Worm (Caenorhabditis elegans) whole organism, L4 larva: ENCODE measurements around the gene T22B7.22.
A peak's percentile ranks its signal among the peaks of the same experiment; 100 is the strongest.

Experiments used
- D1046.2 ChIP-seq: fragments of 200-800 bp; sonication (Bioruptor generic); IDR thresholded peaks from 2 replicates; pipeline ENCODE4 v1.3.6; 2022; ENCODE audit warnings: missing genetic modification characterization, missing compliant biosample characterization
- F10B5.3 ChIP-seq: sonication (generic microtip); optimal IDR thresholded peaks from 2 replicates; lab custom pipeline; 2016; ENCODE audit warnings: mild to moderate bottlenecking, missing genetic modification characterization, missing compliant biosample characterization
- F26F4.8 ChIP-seq: fragments of 200-800 bp; sonication (Bioruptor generic); conservative IDR thresholded peaks from 2 replicates; pipeline ENCODE4 v1.3.6; 2022; ENCODE audit warnings: missing genetic modification characterization, missing compliant biosample characterization
- F37D6.2 ChIP-seq: sonication (generic microtip); optimal IDR thresholded peaks from 2 replicates; lab custom pipeline; 2016; ENCODE audit warnings: mild to moderate bottlenecking, missing genetic modification characterization, missing compliant biosample characterization
- F44E2.7 ChIP-seq: fragments of 200-800 bp; sonication (Bioruptor generic); IDR thresholded peaks from 2 replicates; pipeline ENCODE4 v2.1.2; 2022; ENCODE audit warnings: missing genetic modification characterization, missing compliant biosample characterization
- F49E8.2 ChIP-seq: sonication (generic microtip); optimal IDR thresholded peaks from 2 replicates; lab custom pipeline; 2016; ENCODE audit warnings: missing compliant biosample characterization, mild to moderate bottlenecking, missing genetic modification characterization, borderline replicate concordance
- T20F7.1 ChIP-seq: fragments of 200-800 bp; sonication (Bioruptor generic); optimal IDR thresholded peaks from 2 replicates; lab custom pipeline; 2018; ENCODE audit warnings: mild to moderate bottlenecking, missing genetic modification characterization, missing compliant biosample characterization
- Y5F2A.4 ChIP-seq: fragments of 200-800 bp; sonication (Bioruptor generic); optimal IDR thresholded peaks from 2 replicates; lab custom pipeline; 2018; ENCODE audit warnings: mild to moderate bottlenecking, missing genetic modification characterization, missing compliant biosample characterization
- aha-1 ChIP-seq: fragments of 150-350 bp; peaks from one replicate; lab custom pipeline; 2014; ENCODE audit warnings: missing biosample characterization, missing genetic modification characterization
- aly-2 ChIP-seq: sonication (generic microtip); optimal IDR thresholded peaks from 2 replicates; lab custom pipeline; 2018; ENCODE audit warnings: missing biosample characterization, missing genetic modification characterization
- ama-1 ChIP-seq: fragments of 150-350 bp; optimal IDR thresholded peaks from 2 replicates; lab custom pipeline; 2014; ENCODE audit warnings: inconsistent platforms, mixed read lengths
- ceh-20 ChIP-seq: fragments of 200-800 bp; sonication (Bioruptor generic); IDR thresholded peaks from 2 replicates; pipeline ENCODE4 v1.3.6; 2022; ENCODE audit warnings: missing genetic modification reagents, missing genetic modification characterization, missing compliant biosample characterization
- ceh-32 ChIP-seq: sonication (generic microtip); optimal IDR thresholded peaks from 2 replicates; lab custom pipeline; 2016; ENCODE audit warnings: mild to moderate bottlenecking, missing genetic modification characterization, missing compliant biosample characterization; ENCODE audit not compliant: poor library complexity
- ceh-44 ChIP-seq: fragments of 200-800 bp; sonication (Bioruptor generic); IDR thresholded peaks from 2 replicates; pipeline ENCODE4 v1.3.6; 2022; ENCODE audit warnings: missing genetic modification reagents, missing genetic modification characterization, missing compliant biosample characterization
- ces-1 ChIP-seq: fragments of 150-350 bp; sonication (generic microtip); optimal IDR thresholded peaks from 4 replicates; lab custom pipeline; 2014; ENCODE audit warnings: missing biosample characterization, missing genetic modification reagents, missing genetic modification characterization
- cey-2 ChIP-seq: sonication (generic microtip); optimal IDR thresholded peaks from 3 replicates; lab custom pipeline; 2017; ENCODE audit warnings: missing genetic modification characterization, mild to moderate bottlenecking, missing compliant biosample characterization, antibody characterized with exemption, borderline replicate concordance; ENCODE audit not compliant: insufficient read depth
- daf-12 ChIP-seq: fragments of 150-350 bp; optimal IDR thresholded peaks from 2 replicates; lab custom pipeline; 2014; ENCODE audit warnings: missing biosample characterization, missing genetic modification reagents, missing genetic modification characterization
- daf-19 ChIP-seq: fragments of 200-800 bp; sonication (Bioruptor generic); conservative IDR thresholded peaks from 2 replicates; pipeline ENCODE4 v1.3.6; 2022; ENCODE audit warnings: missing genetic modification characterization, missing compliant biosample characterization
- dmd-8 ChIP-seq: fragments of 200-800 bp; sonication (Bioruptor generic); IDR thresholded peaks from 2 replicates; pipeline ENCODE4 v1.3.6; 2022; ENCODE audit warnings: missing genetic modification characterization, missing compliant biosample characterization
- dpl-1 ChIP-seq: fragments of 150-350 bp; optimal IDR thresholded peaks from 2 replicates; lab custom pipeline; 2014; ENCODE audit warnings: missing biosample characterization, missing genetic modification reagents, missing genetic modification characterization
- dve-1 ChIP-seq: sonication (generic microtip); optimal IDR thresholded peaks from 2 replicates; lab custom pipeline; 2017; ENCODE audit warnings: antibody characterized with exemption, mild to moderate bottlenecking, missing genetic modification characterization, missing compliant biosample characterization; ENCODE audit not compliant: insufficient read depth
- egl-27 ChIP-seq: sonication (generic microtip); optimal IDR thresholded peaks from 3 replicates; lab custom pipeline; 2017; ENCODE audit warnings: missing biosample characterization, missing genetic modification reagents, missing genetic modification characterization
- gei-8 ChIP-seq: fragments of 200-800 bp; sonication (Bioruptor generic); optimal IDR thresholded peaks from 2 replicates; lab custom pipeline; 2018; ENCODE audit warnings: mild to moderate bottlenecking, missing genetic modification characterization, missing compliant biosample characterization
- hlh-11 ChIP-seq: fragments of 200-800 bp; sonication (Bioruptor generic); optimal IDR thresholded peaks from 2 replicates; lab custom pipeline; 2018; ENCODE audit warnings: mild to moderate bottlenecking, missing genetic modification characterization, missing compliant biosample characterization
- hlh-30 ChIP-seq: sonication (generic microtip); optimal IDR thresholded peaks from 2 replicates; lab custom pipeline; 2017; ENCODE audit warnings: antibody characterized with exemption, mild to moderate bottlenecking, missing genetic modification characterization, missing compliant biosample characterization; ENCODE audit not compliant: insufficient read depth
- lin-1 ChIP-seq: fragments of 200-800 bp; sonication (Bioruptor generic); IDR thresholded peaks from 2 replicates; pipeline ENCODE4 v1.3.6; 2022; ENCODE audit warnings: missing genetic modification reagents, missing genetic modification characterization, missing compliant biosample characterization
- lin-29 ChIP-seq: fragments of 200-800 bp; sonication (Bioruptor generic); IDR thresholded peaks from 2 replicates; pipeline ENCODE4 v1.3.6; 2022; ENCODE audit warnings: missing genetic modification reagents, missing genetic modification characterization, missing compliant biosample characterization
- lin-39 ChIP-seq: fragments of 150-350 bp; optimal IDR thresholded peaks from 2 replicates; lab custom pipeline; 2014; ENCODE audit warnings: missing biosample characterization, missing genetic modification reagents, missing genetic modification characterization
- lir-3 ChIP-seq: sonication (generic microtip); optimal IDR thresholded peaks from 2 replicates; lab custom pipeline; 2016; ENCODE audit warnings: mild to moderate bottlenecking, missing genetic modification characterization, missing compliant biosample characterization
- lsy-2 ChIP-seq, 2 experiments: fragments of 150-350 bp in 1 of 2; sonication (generic microtip) in 1 of 2; optimal IDR thresholded peaks; 2 replicates each; lab custom pipeline; 2014 to 2017; ENCODE audit warnings: missing biosample characterization in 2 of 2, missing genetic modification characterization in 2 of 2
- madf-5 ChIP-seq, 2 experiments: fragments of 200-800 bp; sonication (Bioruptor generic); IDR thresholded peaks; 2 replicates each; pipeline ENCODE4 v1.3.6; 2022; ENCODE audit warnings: missing compliant biosample characterization in 2 of 2, missing genetic modification characterization in 2 of 2
- mdl-1 ChIP-seq, 2 experiments: fragments of 150-350 bp in 1 of 2; sonication (generic microtip) in 1 of 2; optimal IDR thresholded peaks; 2 replicates each; lab custom pipeline; 2014 to 2017; ENCODE audit warnings: missing biosample characterization in 2 of 2, missing genetic modification characterization in 2 of 2
- mep-1 ChIP-seq: fragments of 150-350 bp; sonication (generic microtip); optimal IDR thresholded peaks from 3 replicates; lab custom pipeline; 2014; ENCODE audit warnings: missing biosample characterization, missing genetic modification characterization
- nhr-10 ChIP-seq: fragments of 150-350 bp; optimal IDR thresholded peaks from 2 replicates; lab custom pipeline; 2014; ENCODE audit warnings: missing biosample characterization, missing genetic modification characterization
- nhr-11 ChIP-seq: fragments of 150-350 bp; optimal IDR thresholded peaks from 2 replicates; lab custom pipeline; 2014; ENCODE audit warnings: missing biosample characterization, missing genetic modification characterization
- nhr-237 ChIP-seq: sonication (generic microtip); optimal IDR thresholded peaks from 2 replicates; lab custom pipeline; 2017; ENCODE audit warnings: missing biosample characterization, missing genetic modification characterization
- nhr-28 ChIP-seq: fragments of 150-350 bp; optimal IDR thresholded peaks from 2 replicates; lab custom pipeline; 2014; ENCODE audit warnings: missing biosample characterization, missing genetic modification characterization
- nhr-41 ChIP-seq: fragments of 200-800 bp; sonication (Bioruptor generic); IDR thresholded peaks from 2 replicates; pipeline ENCODE4 v1.3.6; 2022; ENCODE audit warnings: missing genetic modification reagents, missing genetic modification characterization, missing compliant biosample characterization
- nhr-6 ChIP-seq: fragments of 150-350 bp; optimal IDR thresholded peaks from 2 replicates; lab custom pipeline; 2014; ENCODE audit warnings: missing biosample characterization, missing genetic modification characterization
- pqm-1 ChIP-seq: sonication (generic microtip); optimal IDR thresholded peaks from 2 replicates; lab custom pipeline; 2017; ENCODE audit warnings: missing biosample characterization, missing genetic modification characterization
- sdz-12 ChIP-seq: fragments of 200-800 bp; sonication (Bioruptor generic); optimal IDR thresholded peaks from 2 replicates; lab custom pipeline; 2018; ENCODE audit warnings: mild to moderate bottlenecking, missing genetic modification characterization, missing compliant biosample characterization
- snpc-1.2 ChIP-seq: fragments of 200-800 bp; sonication (Bioruptor generic); IDR thresholded peaks from 2 replicates; pipeline ENCODE4 v1.3.6; 2022; ENCODE audit warnings: missing genetic modification reagents, missing genetic modification characterization, missing compliant biosample characterization
- snpc-4 ChIP-seq: fragments of 150-350 bp; optimal IDR thresholded peaks from 2 replicates; lab custom pipeline; 2014; ENCODE audit warnings: missing biosample characterization, missing genetic modification characterization
- spr-3 ChIP-seq: fragments of 200-800 bp; sonication (Bioruptor generic); optimal IDR thresholded peaks from 2 replicates; lab custom pipeline; 2018; ENCODE audit warnings: mild to moderate bottlenecking, missing genetic modification characterization, missing compliant biosample characterization
- tag-97 ChIP-seq: fragments of 200-800 bp; sonication (Bioruptor generic); IDR thresholded peaks from 2 replicates; pipeline ENCODE4 v1.3.6; 2022; ENCODE audit warnings: missing genetic modification characterization, missing compliant biosample characterization
- unc-130 ChIP-seq: sonication (generic microtip); optimal IDR thresholded peaks from 2 replicates; lab custom pipeline; 2016; ENCODE audit warnings: missing genetic modification reagents, missing genetic modification characterization, missing compliant biosample characterization
- unc-39 ChIP-seq: sonication (generic microtip); optimal IDR thresholded peaks from 2 replicates; lab custom pipeline; 2017; ENCODE audit warnings: missing biosample characterization, missing genetic modification characterization
- unc-62 ChIP-seq, 3 experiments: fragments of 150-350 bp in 1 of 3; sonication (generic microtip); optimal IDR thresholded peaks in 2 of 3; peaks in 1 of 3; 1 replicate in 1 of 3; 2 replicates in 2 of 3; lab custom pipeline; 2014 to 2017; ENCODE audit warnings: missing biosample characterization in 3 of 3, missing genetic modification characterization in 3 of 3, missing genetic modification reagents in 3 of 3, missing genotype in 1 of 3
- vab-7 ChIP-seq: fragments of 200-800 bp; sonication (Bioruptor generic); IDR thresholded peaks from 2 replicates; pipeline ENCODE4 v1.3.6; 2022; ENCODE audit warnings: missing genetic modification reagents, missing genetic modification characterization, missing compliant biosample characterization
- zip-11 ChIP-seq: fragments of 200-800 bp; sonication (Bioruptor generic); IDR thresholded peaks from 2 replicates; pipeline ENCODE4 v1.3.6; 2022; ENCODE audit warnings: missing genetic modification characterization, missing compliant biosample characterization
- zip-2 ChIP-seq: fragments of 150-350 bp; optimal IDR thresholded peaks from 2 replicates; lab custom pipeline; 2014; ENCODE audit warnings: missing biosample characterization, missing genetic modification characterization
- ztf-7 ChIP-seq: fragments of 150-350 bp; optimal IDR thresholded peaks from 2 replicates; lab custom pipeline; 2014; ENCODE audit warnings: missing biosample characterization, missing genetic modification characterization

The T22B7.22 gene

ce11 chrX:5707809-5708208 is 48.0 kb downstream of the T22B7.22 start (continued):
- no peak for TF ChIP-seq aly-2 (tag; lab: Kevin White, UChicago)
- no peak for TF ChIP-seq lsy-2 (tag; optimal IDR thresholded peaks at IDR 0.05; lab: Kevin White, UChicago)
- peak; percentile 69 for TF ChIP-seq unc-130 (GFP tag; lab: Kevin White, UChicago)
- TF ChIP-seq tag-97, result no peak
- TF ChIP-seq snpc-1.2 (GFP tag; lab: Robert Waterston, UW), result peak; percentile 89
- TF ChIP-seq nhr-11 (tag; lab: Kevin White, UChicago), result no peak
- TF ChIP-seq T20F7.1 (GFP tag; lab: Kevin White, UChicago), result no peak
- TF ChIP-seq F37D6.2 (tag; lab: Kevin White, UChicago), result no peak
- peak; percentile 31 for TF ChIP-seq gei-8
- no peak for TF ChIP-seq snpc-4 (tag; lab: Kevin White, UChicago)
- TF ChIP-seq zip-2 (tag; lab: Kevin White, UChicago), result no peak
- TF ChIP-seq unc-39, result no peak
- TF ChIP-seq Y5F2A.4 (GFP tag; lab: Kevin White, UChicago), result peak; percentile 68
- TF ChIP-seq D1046.2, result peak; percentile 86; the same call in 1 of the 2 replicates
- no peak for TF ChIP-seq F49E8.2 (tag; lab: Kevin White, UChicago)
- TF ChIP-seq nhr-41 (GFP tag; lab: Robert Waterston, UW), result peak; percentile 77; the same call in 1 of the 2 replicates
- peak; percentile 77 for TF ChIP-seq daf-19 (GFP tag; lab: Robert Waterston, UW)
- no peak for TF ChIP-seq lin-39
- no peak for TF ChIP-seq sdz-12 (GFP tag; lab: Kevin White, UChicago)
- TF ChIP-seq ztf-7 (tag; lab: Kevin White, UChicago), result peak; percentile 47
- TF ChIP-seq pqm-1, result no peak
- TF ChIP-seq F44E2.7 (GFP tag; lab: Robert Waterston, UW), result peak; percentile 92
- TF ChIP-seq nhr-10 (tag; lab: Kevin White, UChicago), result no peak
- TF ChIP-seq lin-29 (GFP tag; lab: Robert Waterston, UW), result 0 out of 2 replicates have a peak, but pooled peaks have one; percentile 50
- no peak for TF ChIP-seq nhr-6 (tag; lab: Kevin White, UChicago)
- peak; percentile 43 for TF ChIP-seq spr-3 (GFP tag; lab: Kevin White, UChicago)
- TF ChIP-seq ceh-20 (GFP tag; lab: Robert Waterston, UW), result peak; percentile 82
- no peak for TF ChIP-seq ceh-32 (tag; lab: Kevin White, UChicago)
- TF ChIP-seq madf-5 (GFP tag; IDR thresholded peaks at IDR 0.05; lab: Robert Waterston, UW), result peak; percentile 77 to 85; a peak in 2 of 4 replicates
- no peak for TF ChIP-seq cey-2 (tag; lab: Kevin White, UChicago)
- peak; percentile 65 for TF ChIP-seq lir-3 (tag; lab: Kevin White, UChicago)
- peak; percentile 69 for TF ChIP-seq mep-1 (tag; lab: Kevin White, UChicago)
- no peak for TF ChIP-seq zip-11 (GFP tag; lab: Robert Waterston, UW)
- TF ChIP-seq nhr-28 (tag; lab: Kevin White, UChicago), result peak; percentile 20
- TF ChIP-seq dmd-8 (GFP tag; lab: Robert Waterston, UW), result peak; percentile 97
- TF ChIP-seq dpl-1 (GFP tag; lab: Kevin White, UChicago), result no peak
- peak in 1 of 2 experiments; percentile 3 for TF ChIP-seq mdl-1 (tag; optimal IDR thresholded peaks at IDR 0.05; lab: Kevin White, UChicago)
- peak; percentile 42 for TF ChIP-seq dve-1
- TF ChIP-seq F26F4.8 (GFP tag; lab: Robert Waterston, UW), result peak; percentile 78
- peak; percentile 94 for TF ChIP-seq vab-7 (GFP tag; lab: Robert Waterston, UW)
- peak; percentile 70 for TF ChIP-seq F10B5.3 (tag; lab: Kevin White, UChicago)
- TF ChIP-seq unc-62 (GFP tag; optimal IDR thresholded peaks at IDR 0.05 in 1 of 2; lab: Kevin White, UChicago), result no peak
- TF ChIP-seq unc-62 (tag; optimal IDR thresholded peaks at IDR 0.05; lab: Kevin White, UChicago), result no peak
- TF ChIP-seq daf-12 (tag; lab: Kevin White, UChicago), result no peak
- peak; percentile 60 for TF ChIP-seq hlh-30 (tag; lab: Kevin White, UChicago)
- peak; percentile 69; the same call in 1 of the 2 replicates for TF ChIP-seq ceh-44 (GFP tag; lab: Robert Waterston, UW)
- no peak for TF ChIP-seq ces-1 (GFP tag; lab: Kevin White, UChicago)
- no peak for TF ChIP-seq egl-27 (tag; lab: Kevin White, UChicago)
- TF ChIP-seq ama-1, result no peak
- no peak for TF ChIP-seq nhr-237
- peak; percentile 73 for TF ChIP-seq aha-1
- peak; percentile 93 for TF ChIP-seq lin-1
- TF ChIP-seq hlh-11 (tag; lab: Kevin White, UChicago), result peak; percentile 51
